Worm (Caenorhabditis elegans) whole organism, L1 larva: Measurements from ENCODE around the gene C54D10.9.

Source experiments
- C04F5.9 ChIP-seq: sonication (generic microtip); optimal IDR thresholded peaks from 2 replicates; lab custom pipeline; 2016; ENCODE audit warnings: missing genetic modification characterization, missing compliant biosample characterization
- C16A3.4 ChIP-seq: fragments of 150-350 bp; optimal IDR thresholded peaks from 2 replicates; lab custom pipeline; 2014; ENCODE audit warnings: missing biosample characterization, missing genetic modification characterization
- F16B12.6 ChIP-seq: fragments of 150-350 bp; optimal IDR thresholded peaks from 2 replicates; lab custom pipeline; 2014; ENCODE audit warnings: missing biosample characterization, missing genetic modification characterization
- Y116A8C.19 ChIP-seq: sonication (generic microtip); optimal IDR thresholded peaks from 2 replicates; lab custom pipeline; 2016; ENCODE audit warnings: missing compliant biosample characterization, missing genetic modification characterization, borderline replicate concordance
- aha-1 ChIP-seq: fragments of 150-350 bp; optimal IDR thresholded peaks from 2 replicates; lab custom pipeline; 2014; ENCODE audit warnings: missing biosample characterization, missing genetic modification characterization
- alr-1 ChIP-seq: fragments of 200-800 bp; sonication (Bioruptor generic); optimal IDR thresholded peaks from 2 replicates; lab custom pipeline; 2018; ENCODE audit warnings: borderline replicate concordance, mild to moderate bottlenecking, missing genetic modification characterization, missing compliant biosample characterization
- aly-2 ChIP-seq: fragments of 150-350 bp; optimal IDR thresholded peaks from 2 replicates; lab custom pipeline; 2014; ENCODE audit warnings: missing biosample characterization, missing genetic modification characterization
- ama-1 ChIP-seq: fragments of 150-350 bp; optimal IDR thresholded peaks from 2 replicates; lab custom pipeline; 2014
- blmp-1 ChIP-seq: fragments of 150-350 bp; optimal IDR thresholded peaks from 2 replicates; lab custom pipeline; 2014; ENCODE audit warnings: missing biosample characterization, missing genetic modification characterization
- ceh-63 ChIP-seq: fragments of 200-800 bp; sonication (Bioruptor generic); optimal IDR thresholded peaks from 2 replicates; lab custom pipeline; 2018; ENCODE audit warnings: mild to moderate bottlenecking, missing genetic modification characterization, missing compliant biosample characterization
- ceh-8 ChIP-seq: fragments of 200-800 bp; sonication (Bioruptor generic); optimal IDR thresholded peaks from 2 replicates; lab custom pipeline; 2018; ENCODE audit warnings: mild to moderate bottlenecking, missing genetic modification characterization, moderate library complexity, missing compliant biosample characterization
- ceh-82 ChIP-seq, 3 experiments: fragments of 150-350 bp in 1 of 3; sonication (generic microtip) in 2 of 3; optimal IDR thresholded peaks; 2 replicates each; lab custom pipeline; 2014 to 2017; ENCODE audit warnings: missing biosample characterization in 3 of 3, missing genetic modification characterization in 3 of 3
- ceh-88 ChIP-seq: fragments of 200-800 bp; sonication (Bioruptor generic); IDR thresholded peaks from 2 replicates; pipeline ENCODE4 v1.3.6; 2022; ENCODE audit warnings: missing genetic modification characterization, missing compliant biosample characterization
- ceh-90 ChIP-seq: sonication (generic microtip); optimal IDR thresholded peaks from 2 replicates; lab custom pipeline; 2016; ENCODE audit warnings: missing genetic modification characterization, missing compliant biosample characterization
- dpl-1 ChIP-seq, 3 experiments: fragments of 150-350 bp in 2 of 3; sonication (generic microtip) in 1 of 3; optimal IDR thresholded peaks; 2 replicates each; lab custom pipeline; 2014 to 2017; ENCODE audit warnings: missing biosample characterization in 3 of 3, missing genetic modification characterization in 3 of 3, missing genetic modification reagents in 3 of 3
- egl-13 ChIP-seq: sonication (generic microtip); optimal IDR thresholded peaks from 2 replicates; lab custom pipeline; 2016; ENCODE audit warnings: missing genotype, missing genetic modification reagents, missing genetic modification characterization, missing compliant biosample characterization
- egl-27 ChIP-seq, 2 experiments: fragments of 150-350 bp in 1 of 2; sonication (generic microtip); optimal IDR thresholded peaks; 3 replicates each; lab custom pipeline; 2017 to 2018; ENCODE audit warnings: missing biosample characterization in 2 of 2, missing genetic modification characterization in 2 of 2, missing genetic modification reagents in 2 of 2
- elt-3 ChIP-seq, 6 experiments: fragments of 150-350 bp in 1 of 6; sonication (generic microtip); optimal IDR thresholded peaks; 2 replicates each; lab custom pipeline; 2017 to 2018; ENCODE audit warnings: missing biosample characterization in 6 of 6, missing genetic modification characterization in 6 of 6, inconsistent platforms in 1 of 6
- ets-5 ChIP-seq: fragments of 200-800 bp; sonication (Bioruptor generic); IDR thresholded peaks from 2 replicates; pipeline ENCODE4 v1.3.6; 2022; ENCODE audit warnings: missing genetic modification characterization, missing compliant biosample characterization
- fkh-4 ChIP-seq: sonication (generic microtip); optimal IDR thresholded peaks from 2 replicates; lab custom pipeline; 2016; ENCODE audit warnings: missing compliant biosample characterization, missing genetic modification characterization, borderline replicate concordance
- fkh-8 ChIP-seq: sonication (generic microtip); optimal IDR thresholded peaks from 2 replicates; lab custom pipeline; 2016; ENCODE audit warnings: mild to moderate bottlenecking, missing genetic modification characterization, missing compliant biosample characterization
- fos-1 ChIP-seq: fragments of 150-350 bp; optimal IDR thresholded peaks from 2 replicates; lab custom pipeline; 2014; ENCODE audit warnings: missing biosample characterization, missing genetic modification characterization
- hlh-17 ChIP-seq: fragments of 200-800 bp; sonication (Bioruptor generic); optimal IDR thresholded peaks from 2 replicates; lab custom pipeline; 2018; ENCODE audit warnings: missing genetic modification characterization, mild to moderate bottlenecking, missing compliant biosample characterization, moderate library complexity, borderline replicate concordance
- hpl-2 ChIP-seq: fragments of 150-350 bp; optimal IDR thresholded peaks from 2 replicates; lab custom pipeline; 2014; ENCODE audit warnings: missing biosample characterization, missing genetic modification reagents, missing genetic modification characterization
- irx-1 ChIP-seq: sonication (generic microtip); optimal IDR thresholded peaks from 2 replicates; lab custom pipeline; 2016; ENCODE audit warnings: missing genetic modification characterization, missing compliant biosample characterization
- isw-1 ChIP-seq: fragments of 200-800 bp; sonication (Bioruptor generic); IDR thresholded peaks from 2 replicates; pipeline ENCODE4 v1.3.6; 2022; ENCODE audit warnings: missing genetic modification characterization, missing compliant biosample characterization
- jun-1 ChIP-seq: fragments of 150-350 bp; optimal IDR thresholded peaks from 2 replicates; lab custom pipeline; 2014; ENCODE audit warnings: missing biosample characterization, missing genetic modification reagents, missing genetic modification characterization
- lin-15B ChIP-seq: fragments of 150-350 bp; sonication (generic microtip); optimal IDR thresholded peaks from 3 replicates; lab custom pipeline; 2014; ENCODE audit warnings: missing biosample characterization, missing genetic modification characterization
- lir-3 ChIP-seq: sonication (generic microtip); optimal IDR thresholded peaks from 2 replicates; lab custom pipeline; 2016; ENCODE audit warnings: mild to moderate bottlenecking, missing genetic modification characterization, moderate library complexity, missing compliant biosample characterization; ENCODE audit not compliant: poor library complexity
- lsy-2 ChIP-seq, 2 experiments: fragments of 150-350 bp; optimal IDR thresholded peaks; 2 replicates each; lab custom pipeline; 2014; ENCODE audit warnings: missing biosample characterization in 2 of 2, missing genetic modification characterization in 2 of 2
- mef-2 ChIP-seq: fragments of 150-350 bp; optimal IDR thresholded peaks from 2 replicates; lab custom pipeline; 2014; ENCODE audit warnings: missing biosample characterization, missing genetic modification characterization
- mep-1 ChIP-seq: fragments of 150-350 bp; optimal IDR thresholded peaks from 2 replicates; lab custom pipeline; 2014; ENCODE audit warnings: missing biosample characterization, missing genetic modification characterization
- nhr-11 ChIP-seq: fragments of 150-350 bp; optimal IDR thresholded peaks from 2 replicates; lab custom pipeline; 2014; ENCODE audit warnings: missing biosample characterization, missing genetic modification characterization
- nhr-237 ChIP-seq: fragments of 150-350 bp; optimal IDR thresholded peaks from 2 replicates; lab custom pipeline; 2014; ENCODE audit warnings: missing biosample characterization, missing genetic modification characterization
- nhr-28 ChIP-seq: fragments of 150-350 bp; optimal IDR thresholded peaks from 2 replicates; lab custom pipeline; 2014; ENCODE audit warnings: missing biosample characterization, missing genetic modification characterization
- nhr-71 ChIP-seq: sonication (generic microtip); optimal IDR thresholded peaks from 2 replicates; lab custom pipeline; 2016; ENCODE audit warnings: mild to moderate bottlenecking, missing genetic modification characterization, moderate library complexity, missing compliant biosample characterization
- nhr-76 ChIP-seq: sonication (generic microtip); optimal IDR thresholded peaks from 2 replicates; lab custom pipeline; 2017; ENCODE audit warnings: missing biosample characterization, missing genetic modification characterization
- nhr-77 ChIP-seq: fragments of 150-350 bp; optimal IDR thresholded peaks from 2 replicates; lab custom pipeline; 2014; ENCODE audit warnings: missing biosample characterization, missing genetic modification characterization
- nhr-85 ChIP-seq: sonication (generic microtip); peaks from one replicate; lab custom pipeline; 2016; ENCODE audit warnings: missing genetic modification characterization, inconsistent platforms, missing compliant biosample characterization
- pax-3 ChIP-seq: fragments of 200-800 bp; sonication (Bioruptor generic); optimal IDR thresholded peaks from 2 replicates; lab custom pipeline; 2018; ENCODE audit warnings: mild to moderate bottlenecking, missing genetic modification characterization, moderate library complexity, missing compliant biosample characterization
- pqm-1 ChIP-seq: sonication (generic microtip); optimal IDR thresholded peaks from 3 replicates; lab custom pipeline; 2017; ENCODE audit warnings: missing biosample characterization, missing genetic modification characterization
- rnt-1 ChIP-seq: sonication (generic microtip); optimal IDR thresholded peaks from 2 replicates; lab custom pipeline; 2016; ENCODE audit warnings: mild to moderate bottlenecking, missing genetic modification characterization, moderate library complexity, missing compliant biosample characterization
- skn-1 ChIP-seq: fragments of 150-350 bp; optimal IDR thresholded peaks from 2 replicates; lab custom pipeline; 2014; ENCODE audit warnings: missing biosample characterization, missing genetic modification characterization
- snpc-4 ChIP-seq: fragments of 150-350 bp; optimal IDR thresholded peaks from 2 replicates; lab custom pipeline; 2014; ENCODE audit warnings: missing biosample characterization, missing genetic modification characterization
- snu-23 ChIP-seq: sonication (generic microtip); optimal IDR thresholded peaks from 2 replicates; lab custom pipeline; 2016; ENCODE audit warnings: missing genetic modification characterization, missing compliant biosample characterization
- sox-4 ChIP-seq: sonication (generic microtip); optimal IDR thresholded peaks from 2 replicates; lab custom pipeline; 2016; ENCODE audit warnings: missing genetic modification characterization, missing compliant biosample characterization
- sup-37 ChIP-seq: fragments of 200-800 bp; sonication (Bioruptor generic); optimal IDR thresholded peaks from 2 replicates; lab custom pipeline; 2018; ENCODE audit warnings: mild to moderate bottlenecking, missing genetic modification characterization, missing compliant biosample characterization
- tbx-2 ChIP-seq: sonication (generic microtip); optimal IDR thresholded peaks from 2 replicates; lab custom pipeline; 2016; ENCODE audit warnings: missing genetic modification characterization, missing compliant biosample characterization
- tlp-1 ChIP-seq: fragments of 150-350 bp; optimal IDR thresholded peaks from 2 replicates; lab custom pipeline; 2014; ENCODE audit warnings: missing biosample characterization, missing genetic modification characterization
- unc-30 ChIP-seq: sonication (generic microtip); optimal IDR thresholded peaks from 2 replicates; lab custom pipeline; 2017; ENCODE audit warnings: missing biosample characterization, missing genetic modification characterization
- unc-62 ChIP-seq: fragments of 150-350 bp; optimal IDR thresholded peaks from 2 replicates; lab custom pipeline; 2014; ENCODE audit warnings: missing biosample characterization, missing genetic modification reagents, missing genetic modification characterization
- xbp-1 ChIP-seq: sonication (generic microtip); optimal IDR thresholded peaks from 2 replicates; lab custom pipeline; 2016; ENCODE audit warnings: missing genetic modification characterization, missing compliant biosample characterization
- zag-1 ChIP-seq: fragments of 150-350 bp; optimal IDR thresholded peaks from 2 replicates; lab custom pipeline; 2014; ENCODE audit warnings: missing biosample characterization, missing genetic modification characterization
- ztf-11 ChIP-seq, 2 experiments: sonication (generic microtip); optimal IDR thresholded peaks; 2 replicates each; lab custom pipeline; 2016 to 2017; ENCODE audit warnings: missing genetic modification characterization in 2 of 2, missing biosample characterization in 1 of 2, missing compliant biosample characterization in 1 of 2

Gene C54D10.9

DNA sequence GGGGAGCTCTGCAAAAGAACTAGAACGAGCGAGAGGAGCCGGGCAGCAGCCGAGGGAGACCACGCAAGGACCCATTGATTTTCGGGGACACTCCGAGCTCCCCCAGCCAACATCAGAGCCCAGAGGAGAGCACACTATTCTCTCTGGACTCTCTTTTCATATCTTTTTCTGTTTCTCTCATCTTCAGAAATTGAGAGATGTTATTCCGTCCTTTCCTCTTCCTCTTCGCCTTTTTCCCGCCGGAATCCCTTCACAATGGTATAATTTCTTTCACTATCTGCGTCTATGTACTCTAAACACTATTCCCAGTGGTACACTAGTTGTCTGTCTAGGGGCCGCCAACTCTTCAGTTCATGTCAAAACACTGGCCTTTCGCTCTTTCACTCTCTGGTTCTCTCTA is 18.4 kb downstream of the C54D10.9 start:
- TF ChIP-seq Y116A8C.19 = no peak
- TF ChIP-seq blmp-1 (tag; lab: Kevin White, UChicago) = peak; percentile 80
- TF ChIP-seq F16B12.6 (tag; lab: Kevin White, UChicago) = no peak
- TF ChIP-seq ama-1 (lab: Kevin White, UChicago) = no peak
- no peak for TF ChIP-seq alr-1
- TF ChIP-seq ceh-88 (GFP tag; lab: Robert Waterston, UW) = peak; percentile 53; the same call in 1 of the 2 replicates
- peak; percentile 65 for TF ChIP-seq lir-3 (tag; lab: Kevin White, UChicago)
- peak; percentile 76 for TF ChIP-seq xbp-1 (tag; lab: Kevin White, UChicago)
- no peak for TF ChIP-seq hlh-17 (GFP tag; lab: Kevin White, UChicago)
- TF ChIP-seq snu-23 (GFP tag; lab: Kevin White, UChicago) = peak; percentile 91
- no peak for TF ChIP-seq lin-15B (tag; lab: Kevin White, UChicago)
- no peak for TF ChIP-seq C04F5.9 (tag; lab: Kevin White, UChicago)
- peak; percentile 75 to 83 for TF ChIP-seq lsy-2 (tag; optimal IDR thresholded peaks at IDR 0.05; lab: Kevin White, UChicago)
- TF ChIP-seq C16A3.4 (tag; lab: Kevin White, UChicago) = peak; percentile 64
- TF ChIP-seq hpl-2 (GFP tag; lab: Kevin White, UChicago) = no peak
- peak; percentile 90 for TF ChIP-seq tbx-2 (tag; lab: Kevin White, UChicago)
- TF ChIP-seq ceh-90 (tag; lab: Kevin White, UChicago) = no peak
- peak; percentile 41 for TF ChIP-seq mef-2 (tag; lab: Kevin White, UChicago)
- TF ChIP-seq ceh-82 (tag; optimal IDR thresholded peaks at IDR 0.05; lab: Kevin White, UChicago) = peak; percentile 34 to 62 (median 57)
- peak; percentile 85 for TF ChIP-seq nhr-85 (tag; lab: Kevin White, UChicago)
- peak; percentile 45 for TF ChIP-seq skn-1 (tag; lab: Kevin White, UChicago)
- no peak for TF ChIP-seq pqm-1
- peak; percentile 62 for TF ChIP-seq rnt-1 (tag; lab: Kevin White, UChicago)
- no peak for TF ChIP-seq unc-62 (GFP tag; lab: Kevin White, UChicago)
- TF ChIP-seq aha-1 (tag; lab: Kevin White, UChicago) = no peak
- TF ChIP-seq mep-1 (tag; lab: Kevin White, UChicago) = peak; percentile 77
- TF ChIP-seq nhr-76 (tag; lab: Kevin White, UChicago) = no peak
- peak in 1 of 6 experiments; percentile 27 for TF ChIP-seq elt-3 (tag; optimal IDR thresholded peaks at IDR 0.05; lab: Kevin White, UChicago)
- peak; percentile 36 for TF ChIP-seq jun-1 (tag; lab: Kevin White, UChicago)
- peak; percentile 95 for TF ChIP-seq fkh-8 (tag; lab: Kevin White, UChicago)
- TF ChIP-seq egl-13 (tag; lab: Kevin White, UChicago) = peak; percentile 91
- peak; percentile 46 for TF ChIP-seq aly-2 (tag; lab: Kevin White, UChicago)
- TF ChIP-seq dpl-1 (GFP tag; optimal IDR thresholded peaks at IDR 0.05; lab: Kevin White, UChicago) = peak; percentile 53 to 72 (median 64)
- TF ChIP-seq nhr-71 (tag; lab: Kevin White, UChicago) = peak; percentile 94
- peak; percentile 88 for TF ChIP-seq irx-1 (tag; lab: Kevin White, UChicago)
- peak; percentile 22 for TF ChIP-seq fos-1 (tag; lab: Kevin White, UChicago)
- peak; percentile 85 for TF ChIP-seq nhr-77
- TF ChIP-seq fkh-4 (tag; lab: Kevin White, UChicago) = no peak
- TF ChIP-seq sup-37 (GFP tag; lab: Kevin White, UChicago) = peak; percentile 16
- peak; percentile 51 for TF ChIP-seq zag-1 (tag; lab: Kevin White, UChicago)
- TF ChIP-seq ztf-11 (tag; optimal IDR thresholded peaks at IDR 0.05; lab: Kevin White, UChicago) = no peak
- TF ChIP-seq unc-30 (tag; lab: Kevin White, UChicago) = no peak
- peak; percentile 35 for TF ChIP-seq nhr-237
- TF ChIP-seq snpc-4 (tag; lab: Kevin White, UChicago) = peak; percentile 71
- no peak for TF ChIP-seq sox-4
- peak; percentile 68 for TF ChIP-seq ceh-63 (GFP tag; lab: Kevin White, UChicago)
- TF ChIP-seq isw-1 (GFP tag; lab: Robert Waterston, UW) = peak; percentile 72
- TF ChIP-seq egl-27 (tag; optimal IDR thresholded peaks at IDR 0.05; lab: Kevin White, UChicago) = peak; percentile 73 to 78
- TF ChIP-seq ets-5 = no peak
- peak; percentile 49 for TF ChIP-seq nhr-11 (tag; lab: Kevin White, UChicago)
- peak; percentile 65 for TF ChIP-seq ceh-8 (GFP tag; lab: Kevin White, UChicago)
- TF ChIP-seq pax-3 (tag; lab: Kevin White, UChicago) = peak; percentile 84
- no peak for TF ChIP-seq nhr-28 (tag; lab: Kevin White, UChicago)
- TF ChIP-seq tlp-1 (tag; lab: Kevin White, UChicago) = no peak
